Fruit fly (Drosophila melanogaster): ENCODE results near the gene CG13856.

The CG13856 gene

DNA sequence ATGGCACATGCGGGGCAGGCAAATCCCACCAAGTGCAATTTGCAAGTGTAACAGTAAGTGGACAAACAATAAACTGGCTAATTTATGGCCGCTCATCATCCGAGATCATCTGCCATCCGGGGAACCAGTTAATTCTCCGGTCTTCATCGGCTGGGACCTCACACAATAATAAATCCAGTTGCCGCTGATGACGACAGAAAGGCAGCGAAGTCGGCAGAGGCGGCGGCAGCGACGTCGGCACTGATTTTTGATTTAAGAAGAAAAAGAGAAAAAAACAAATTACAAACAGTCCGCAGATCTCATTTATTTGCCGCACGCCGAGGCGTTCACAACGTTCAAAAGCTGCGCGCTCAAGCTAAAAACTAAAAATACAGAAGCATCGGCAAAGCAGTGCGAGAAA lies at the start of gene CG13856:
Gene CG13856 (plus strand): TSS at position 301 of the 400 bp plus-strand sequence.
- TF ChIP-seq Adf1 (GFP tag; IDR thresholded peaks at IDR 0.05) (peak; percentile 17; the same call in 1 of the 2 replicates), schlank (tag; optimal IDR thresholded peaks at IDR 0.05) (no peak)

- TF ChIP-seq shn (GFP tag; optimal IDR thresholded peaks at IDR 0.05) = peak; percentile 41
- no peak for TF ChIP-seq eyg (GFP tag; optimal IDR thresholded peaks at IDR 0.05)
- no peak for TF ChIP-seq sc (optimal IDR thresholded peaks at IDR 0.05)
- no peak for TF ChIP-seq sc (GFP tag; optimal IDR thresholded peaks at IDR 0.05)
- peak; percentile 4 for TF ChIP-seq sd (tag; optimal IDR thresholded peaks at IDR 0.05)
- peak; percentile 33; the same call in 1 of the 2 replicates for TF ChIP-seq CG8765 (GFP tag; IDR thresholded peaks at IDR 0.05)
- peak; percentile 0 to 46 for TF ChIP-seq chif (GFP tag; optimal IDR thresholded peaks at IDR 0.05)
- TF ChIP-seq klu (GFP tag; IDR thresholded peaks at IDR 0.05) = no peak
- TF ChIP-seq Usf (GFP tag; optimal IDR thresholded peaks at IDR 0.05) = no peak
- peak; percentile 29 for TF ChIP-seq Hsf (GFP tag; optimal IDR thresholded peaks at IDR 0.05)
- no peak for TF ChIP-seq hth (optimal IDR thresholded peaks at IDR 0.05)
- TF ChIP-seq Stat92E (GFP tag; optimal IDR thresholded peaks at IDR 0.05) = peak in 1 of 3 experiments; percentile 90
- TF ChIP-seq Mrtf (GFP tag; IDR thresholded peaks at IDR 0.05) = no peak
- no peak for TF ChIP-seq CG31388 (GFP tag; optimal IDR thresholded peaks at IDR 0.05)
- TF ChIP-seq HmgD (GFP tag; optimal IDR thresholded peaks at IDR 0.05) = peak; percentile 88
- no peak for TF ChIP-seq twi (tag; optimal IDR thresholded peaks at IDR 0.05)
- peak; percentile 60 for TF ChIP-seq CTCF (GFP tag; optimal IDR thresholded peaks at IDR 0.05)
- TF ChIP-seq fd96Cb (tag; optimal IDR thresholded peaks at IDR 0.05) = no peak
- TF ChIP-seq MBD-R2 (GFP tag; IDR thresholded peaks at IDR 0.05) = peak; percentile 16; the same call in 1 of the 2 replicates
- TF ChIP-seq dmrt99B (tag; optimal IDR thresholded peaks at IDR 0.05) = no peak
- TF ChIP-seq YL-1 (GFP tag; optimal IDR thresholded peaks at IDR 0.05) = peak; percentile 80
- no peak for TF ChIP-seq CG4820 (GFP tag; optimal IDR thresholded peaks at IDR 0.05)
- TF ChIP-seq CG13624 (GFP tag; optimal IDR thresholded peaks at IDR 0.05) = peak; percentile 47
- TF ChIP-seq CG10543 (GFP tag; optimal IDR thresholded peaks at IDR 0.05) = peak; percentile 48
- TF ChIP-seq Dfd (GFP tag; optimal IDR thresholded peaks at IDR 0.05) = peak in 1 of 2 experiments; percentile 16
- no peak for TF ChIP-seq CG13296 (GFP tag; optimal IDR thresholded peaks at IDR 0.05)
- TF ChIP-seq Hr3 (GFP tag; optimal IDR thresholded peaks at IDR 0.05) = peak; percentile 12
- TF ChIP-seq wdn (GFP tag; IDR thresholded peaks at IDR 0.05) = no peak
- peak; percentile 97 for TF ChIP-seq Bgb (GFP tag; IDR thresholded peaks at IDR 0.05; ENCODE audit: partially characterized antibody)
- TF ChIP-seq tio (GFP tag; optimal IDR thresholded peaks at IDR 0.05) = no peak
- no peak for TF ChIP-seq CG11398 (GFP tag; optimal IDR thresholded peaks at IDR 0.05)
- TF ChIP-seq zen (tag; optimal IDR thresholded peaks at IDR 0.05) = peak; percentile 74
- 0 out of 2 replicates have a peak, but pooled peaks have one; percentile 9 for TF ChIP-seq CG32532 (GFP tag; IDR thresholded peaks at IDR 0.05)
- TF ChIP-seq Deaf1 (tag; optimal IDR thresholded peaks at IDR 0.05) = no peak
- TF ChIP-seq CG5245 (GFP tag; optimal IDR thresholded peaks at IDR 0.05) = no peak
- peak; percentile 94; the same call in 3 of the 4 replicates for TF ChIP-seq chinmo (GFP tag; IDR thresholded peaks at IDR 0.05; ENCODE audit: partially characterized antibody)
- TF ChIP-seq CG9609 (GFP tag; optimal IDR thresholded peaks at IDR 0.05) = peak; percentile 41
- no peak for TF ChIP-seq Xrp1 (GFP tag; IDR thresholded peaks at IDR 0.05)
- TF ChIP-seq crc (GFP tag; optimal IDR thresholded peaks at IDR 0.05) = no peak
- no peak for TF ChIP-seq Jarid2 (GFP tag; optimal IDR thresholded peaks at IDR 0.05)
- TF ChIP-seq ab (GFP tag; optimal IDR thresholded peaks at IDR 0.05) = no peak
- peak; percentile 39 for TF ChIP-seq CG6854 (GFP tag; optimal IDR thresholded peaks at IDR 0.05)
- TF ChIP-seq bab2 (GFP tag; optimal IDR thresholded peaks at IDR 0.05) = no peak
- TF ChIP-seq pzg (GFP tag; optimal IDR thresholded peaks at IDR 0.05) = peak; percentile 100
- peak; percentile 45 for TF ChIP-seq tx (GFP tag; optimal IDR thresholded peaks at IDR 0.05)
- TF ChIP-seq Sox100B (GFP tag; optimal IDR thresholded peaks at IDR 0.05) = no peak
Measured at dm6 chr3R:22356464-22357410, 45.7 kb upstream of the CG13856 start, which contains the start of gene Sar1. TSS of gene Sar1 (plus strand) at chr3R:22356685.
